Fruit fly (Drosophila melanogaster): ENCODE measurements around the gene skd.

skd gene

dm6 chr3L:21010846-21011607, 16.2 kb downstream of the skd start (continued):
- TF ChIP-seq gro (GFP tag; optimal IDR thresholded peaks at IDR 0.05) (no peak), Dip3 (GFP tag; optimal IDR thresholded peaks at IDR 0.05) (no peak), disco-r (GFP tag; optimal IDR thresholded peaks at IDR 0.05) (no peak), Gsc (GFP tag; IDR thresholded peaks at IDR 0.05) (no peak), Sry-β (GFP tag; optimal IDR thresholded peaks at IDR 0.05) (no peak), aop (GFP tag; IDR thresholded peaks at IDR 0.05) (no peak), fd3F (GFP tag; optimal IDR thresholded peaks at IDR 0.05) (peak; percentile 24), CG10959 (GFP tag; IDR thresholded peaks at IDR 0.05) (no peak), HLH3B (GFP tag; IDR thresholded peaks at IDR 0.05) (no peak), CG1603 (tag; optimal IDR thresholded peaks at IDR 0.05) (no peak), CG18619 (GFP tag; optimal IDR thresholded peaks at IDR 0.05) (peak; percentile 23), croc (GFP tag; conservative IDR thresholded peaks at IDR 0.05) (no peak), Dll (GFP tag; IDR thresholded peaks at IDR 0.05; ENCODE audit: partially characterized antibody) (no peak), D19A (tag; optimal IDR thresholded peaks at IDR 0.05) (no peak), so (GFP tag; IDR thresholded peaks at IDR 0.05) (no peak; the same call in 2 of the 3 replicates), Jarid2 (GFP tag; optimal IDR thresholded peaks at IDR 0.05) (no peak), CG7839 (tag; optimal IDR thresholded peaks at IDR 0.05) (peak; percentile 55), gcm (GFP tag; optimal IDR thresholded peaks at IDR 0.05) (no peak), amos (GFP tag; IDR thresholded peaks at IDR 0.05; ENCODE audit: partially characterized antibody) (no peak), CG30431 (GFP tag; optimal IDR thresholded peaks at IDR 0.05) (no peak), CG1602 (GFP tag; optimal IDR thresholded peaks at IDR 0.05) (no peak), CG4820 (GFP tag; optimal IDR thresholded peaks at IDR 0.05) (no peak), CG31388 (GFP tag; optimal IDR thresholded peaks at IDR 0.05) (no peak), CG10543 (GFP tag; optimal IDR thresholded peaks at IDR 0.05) (no peak), ftz-f1 (GFP tag; optimal IDR thresholded peaks at IDR 0.05) (peak; percentile 90), CG34376 (GFP tag; optimal IDR thresholded peaks at IDR 0.05) (peak; percentile 8), Hsf (GFP tag; optimal IDR thresholded peaks at IDR 0.05) (no peak), BEAF-32 (GFP tag; optimal IDR thresholded peaks at IDR 0.05) (no peak), abd-A (tag; optimal IDR thresholded peaks at IDR 0.05) (no peak), CG17568 (GFP tag; optimal IDR thresholded peaks at IDR 0.05) (no peak), CG4328 (GFP tag; optimal IDR thresholded peaks at IDR 0.05) (no peak), Oli (tag; optimal IDR thresholded peaks at IDR 0.05) (peak; percentile 12), slp2 (GFP tag; optimal IDR thresholded peaks at IDR 0.05) (no peak), en (GFP tag; optimal IDR thresholded peaks at IDR 0.05) (no peak), cas (GFP tag; IDR thresholded peaks at IDR 0.05) (no peak), kni (GFP tag; optimal IDR thresholded peaks at IDR 0.05) (peak; percentile 31), CG12236 (GFP tag; optimal IDR thresholded peaks at IDR 0.05) (no peak), MTF-1 (GFP tag; optimal IDR thresholded peaks at IDR 0.05; ENCODE audit: borderline replicate concordance) (no peak), CG15011 (GFP tag; optimal IDR thresholded peaks at IDR 0.05) (peak; percentile 23), tap (tag; optimal IDR thresholded peaks at IDR 0.05) (no peak), al (GFP tag; IDR thresholded peaks at IDR 0.05) (no peak), CG17328 (GFP tag; IDR thresholded peaks at IDR 0.05) (no peak), ind (GFP tag; optimal IDR thresholded peaks at IDR 0.05) (peak; percentile 18), exex (tag; optimal IDR thresholded peaks at IDR 0.05) (peak; percentile 60), btn (GFP tag; optimal IDR thresholded peaks at IDR 0.05) (no peak), bowl (GFP tag; IDR thresholded peaks at IDR 0.05) (no peak), Kr (GFP tag; optimal IDR thresholded peaks at IDR 0.05) (no peak), Ets65A (GFP tag) (no peak), ems (GFP tag; optimal IDR thresholded peaks at IDR 0.05) (peak; percentile 3), sna (GFP tag; IDR thresholded peaks at IDR 0.05; ENCODE audit: partially characterized antibody) (no peak)
